Fruit fly (Drosophila melanogaster): Measurements from ENCODE around the gene dnk.

The dnk gene

dm6 chr3R:18987428-18988416 lies 6.9 kb downstream of the dnk start (continued):
- TF ChIP-seq CG34406 (GFP tag; optimal IDR thresholded peaks at IDR 0.05) (peak; percentile 13), CG3032 (tag; optimal IDR thresholded peaks at IDR 0.05) (no peak), Sox102F (GFP tag; optimal IDR thresholded peaks at IDR 0.05) (no peak), Hr39 (GFP tag; optimal IDR thresholded peaks at IDR 0.05) (no peak), CG10669 (GFP tag; optimal IDR thresholded peaks at IDR 0.05) (peak; percentile 41), Hr38 (GFP tag; optimal IDR thresholded peaks at IDR 0.05) (no peak), fd59A (GFP tag; optimal IDR thresholded peaks at IDR 0.05) (peak; percentile 19), CG6854 (GFP tag; optimal IDR thresholded peaks at IDR 0.05) (no peak), CG8319 (GFP tag; optimal IDR thresholded peaks at IDR 0.05) (no peak), net (GFP tag; optimal IDR thresholded peaks at IDR 0.05) (peak; percentile 60), salr (GFP tag; optimal IDR thresholded peaks at IDR 0.05) (no peak), Smox (GFP tag; optimal IDR thresholded peaks at IDR 0.05) (no peak), CG3919 (GFP tag; optimal IDR thresholded peaks at IDR 0.05) (peak; percentile 62), Eip78C (GFP tag) (peak; percentile 86), Gug (GFP tag; IDR thresholded peaks at IDR 0.05) (no peak), CG7368 (GFP tag; optimal IDR thresholded peaks at IDR 0.05) (peak; percentile 32), Blimp-1 (GFP tag; optimal IDR thresholded peaks at IDR 0.05) (no peak), CG31627 (GFP tag; optimal IDR thresholded peaks at IDR 0.05) (no peak), Sox14 (GFP tag; optimal IDR thresholded peaks at IDR 0.05) (peak; percentile 53), CG11902 (GFP tag; optimal IDR thresholded peaks at IDR 0.05) (peak; percentile 16), CG8632 (GFP tag; optimal IDR thresholded peaks at IDR 0.05) (no peak), dsx (GFP tag; optimal IDR thresholded peaks at IDR 0.05; ENCODE audit: poor library complexity, severe bottlenecking) (no peak), CG11294 (GFP tag; IDR thresholded peaks at IDR 0.05) (no peak), Ets21C (GFP tag; optimal IDR thresholded peaks at IDR 0.05) (no peak)

- TF ChIP-seq ss (GFP tag; optimal IDR thresholded peaks at IDR 0.05) (peak in 1 of 2 experiments; percentile 91), CG7368 (GFP tag; optimal IDR thresholded peaks at IDR 0.05) (no peak), Gug (GFP tag; IDR thresholded peaks at IDR 0.05) (no peak), fkh (GFP tag; optimal IDR thresholded peaks at IDR 0.05) (no peak), CG8119 (GFP tag; IDR thresholded peaks at IDR 0.05) (no peak), fd85E (GFP tag; optimal IDR thresholded peaks at IDR 0.05) (no peak)
Observed at dm6 chr3R:18988957-18989818, 8.4 kb downstream of the dnk start.

- TF ChIP-seq ss (GFP tag; optimal IDR thresholded peaks at IDR 0.05) = no peak
- no peak for TF ChIP-seq Sox14 (GFP tag; optimal IDR thresholded peaks at IDR 0.05)
- no peak for TF ChIP-seq fd59A (GFP tag; optimal IDR thresholded peaks at IDR 0.05)
- no peak for TF ChIP-seq vri (GFP tag; optimal IDR thresholded peaks at IDR 0.05)
Observed at dm6 chr3R:18989819-18990137, 9.0 kb downstream of the dnk start.

- peak; percentile 66 for TF ChIP-seq Hr39 (GFP tag; optimal IDR thresholded peaks at IDR 0.05)
- TF ChIP-seq Sox14 (GFP tag; optimal IDR thresholded peaks at IDR 0.05) = peak; percentile 70
- TF ChIP-seq Gug (GFP tag; IDR thresholded peaks at IDR 0.05) = peak; percentile 38; the same call in 1 of the 2 replicates
- TF ChIP-seq CG15336 (GFP tag; IDR thresholded peaks at IDR 0.05) = no peak
- peak; percentile 77 for TF ChIP-seq Sox102F (GFP tag; optimal IDR thresholded peaks at IDR 0.05)
- peak; percentile 48 for TF ChIP-seq CG7368 (GFP tag; optimal IDR thresholded peaks at IDR 0.05)
- peak in 1 of 2 experiments; percentile 66 for TF ChIP-seq salr (GFP tag; optimal IDR thresholded peaks at IDR 0.05)
- peak; percentile 6 for TF ChIP-seq dsx (GFP tag; optimal IDR thresholded peaks at IDR 0.05; ENCODE audit: poor library complexity, severe bottlenecking)
- TF ChIP-seq CG3032 (tag; optimal IDR thresholded peaks at IDR 0.05) = peak; percentile 71
- TF ChIP-seq fd85E (GFP tag; optimal IDR thresholded peaks at IDR 0.05) = no peak
- TF ChIP-seq CG6276 (GFP tag; optimal IDR thresholded peaks at IDR 0.05) = no peak
- peak; percentile 40 for TF ChIP-seq CG16779 (tag; optimal IDR thresholded peaks at IDR 0.05)
- TF ChIP-seq Met (GFP tag; optimal IDR thresholded peaks at IDR 0.05) = peak; percentile 84
- peak; percentile 33 for TF ChIP-seq Sox15 (GFP tag; optimal IDR thresholded peaks at IDR 0.05)
- no peak for TF ChIP-seq CG11294 (GFP tag; IDR thresholded peaks at IDR 0.05)
- peak; percentile 96 for TF ChIP-seq Eip78C (GFP tag)
- peak; percentile 85 for TF ChIP-seq topi (GFP tag; optimal IDR thresholded peaks at IDR 0.05)
- TF ChIP-seq CG3919 (GFP tag; optimal IDR thresholded peaks at IDR 0.05) = peak; percentile 64
- peak; percentile 65 for TF ChIP-seq CG10669 (GFP tag; optimal IDR thresholded peaks at IDR 0.05)
- peak; percentile 81 for TF ChIP-seq Ets96B (tag; optimal IDR thresholded peaks at IDR 0.05)
- peak; percentile 48 for TF ChIP-seq CG8632 (GFP tag; optimal IDR thresholded peaks at IDR 0.05)
- TF ChIP-seq CG6808 (GFP tag; optimal IDR thresholded peaks at IDR 0.05) = peak; percentile 75
- peak; percentile 69 for TF ChIP-seq achi (GFP tag; optimal IDR thresholded peaks at IDR 0.05)
- TF ChIP-seq CG8319 (GFP tag; optimal IDR thresholded peaks at IDR 0.05) = peak; percentile 49
- TF ChIP-seq esn (GFP tag; optimal IDR thresholded peaks at IDR 0.05) = peak; percentile 88
Observed at dm6 chr3R:18990514-18990913, 9.7 kb downstream of the dnk start.
